Fruit fly (Drosophila melanogaster) whole organism, embryonic: ENCODE measurements around the gene CG12301.

ENCODE experiments used
- Aef1 ChIP-seq: fragments of 200-800 bp; sonication (Bioruptor generic); IDR thresholded peaks from 3 replicates; pipeline ENCODE4 v1.3.6; 2022; ENCODE audit warnings: missing biosample characterization, missing genetic modification characterization
- Antp ChIP-seq: fragments of 200-800 bp; sonication (Bioruptor generic); optimal IDR thresholded peaks from 3 replicates; lab custom pipeline; 2016; ENCODE audit warnings: missing biosample characterization, missing genetic modification characterization
- B-H1 ChIP-seq: fragments of 200-800 bp; sonication (Bioruptor generic); IDR thresholded peaks from 3 replicates; pipeline ENCODE4 v1.3.6; 2022; ENCODE audit warnings: missing biosample characterization, missing genetic modification characterization
- CG10366 ChIP-seq: fragments of 200-800 bp; sonication (Bioruptor generic); IDR thresholded peaks from 2 replicates; pipeline ENCODE4 v1.3.6; 2022; ENCODE audit warnings: missing biosample characterization, missing genetic modification characterization
- CG10462 ChIP-seq: fragments of 200-800 bp; sonication (Bioruptor generic); optimal IDR thresholded peaks from 2 replicates; lab custom pipeline; 2016; ENCODE audit warnings: missing biosample characterization, missing genetic modification characterization
- CG11085 ChIP-seq: fragments of 200-800 bp; sonication (Bioruptor generic); IDR thresholded peaks from 2 replicates; pipeline ENCODE4 v1.3.6; 2022; ENCODE audit warnings: missing biosample characterization, missing genetic modification characterization
- CG11504 ChIP-seq: fragments of 200-800 bp; sonication (Bioruptor generic); optimal IDR thresholded peaks from 3 replicates; lab custom pipeline; 2019; ENCODE audit warnings: missing biosample characterization, mild to moderate bottlenecking, missing genetic modification characterization, moderate library complexity
- CG11560 ChIP-seq: fragments of 200-800 bp; sonication (Bioruptor generic); IDR thresholded peaks from 3 replicates; pipeline ENCODE4 v1.3.6; 2022; ENCODE audit warnings: missing biosample characterization, missing genetic modification characterization
- CG12236 ChIP-seq: fragments of 200-800 bp; sonication (Bioruptor generic); optimal IDR thresholded peaks from 2 replicates; lab custom pipeline; 2016; ENCODE audit warnings: missing biosample characterization, missing genetic modification characterization
- CG12659 ChIP-seq: fragments of 200-800 bp; sonication (Bioruptor generic); optimal IDR thresholded peaks from 3 replicates; lab custom pipeline; 2017; ENCODE audit warnings: mild to moderate bottlenecking, missing biosample characterization, missing genetic modification reagents, missing genetic modification characterization
- CG14667 ChIP-seq: fragments of 200-800 bp; sonication (Bioruptor generic); IDR thresholded peaks from 2 replicates; pipeline ENCODE4 v1.3.6; 2022; ENCODE audit warnings: missing biosample characterization, missing genetic modification characterization
- CG15073 ChIP-seq: fragments of 200-800 bp; sonication (Bioruptor generic); optimal IDR thresholded peaks from 2 replicates; lab custom pipeline; 2016; ENCODE audit warnings: missing biosample characterization, missing genetic modification characterization
- CG16813 ChIP-seq: fragments of 200-800 bp; sonication (Bioruptor generic); IDR thresholded peaks from 3 replicates; pipeline ENCODE4 v1.3.6; 2022; ENCODE audit warnings: missing biosample characterization, missing genetic modification characterization; ENCODE audit not compliant: partially characterized antibody
- CG2199 ChIP-seq: fragments of 200-800 bp; sonication (Bioruptor generic); IDR thresholded peaks from 3 replicates; pipeline ENCODE4 v1.3.6; 2022; ENCODE audit warnings: missing biosample characterization, missing genetic modification characterization
- CG30403 ChIP-seq: fragments of 200-800 bp; sonication (Bioruptor generic); optimal IDR thresholded peaks from 3 replicates; lab custom pipeline; 2016; ENCODE audit warnings: missing biosample characterization, missing genetic modification characterization
- CG3726 ChIP-seq: fragments of 200-800 bp; sonication (Bioruptor generic); IDR thresholded peaks from 3 replicates; pipeline ENCODE4, ENCODE4 v1.3.6; 2022; ENCODE audit warnings: missing biosample characterization, missing genetic modification characterization
- CG5953 ChIP-seq: fragments of 200-800 bp; sonication (Bioruptor generic); IDR thresholded peaks from 2 replicates; pipeline ENCODE4 v1.3.6; 2022; ENCODE audit warnings: missing biosample characterization, missing genetic modification characterization
- CG6683 ChIP-seq: fragments of 200-800 bp; sonication (Bioruptor generic); optimal IDR thresholded peaks from 2 replicates; lab custom pipeline; 2017; ENCODE audit warnings: missing biosample characterization, mild to moderate bottlenecking, missing genetic modification characterization, missing genetic modification reagents
- CG7745 ChIP-seq: fragments of 200-800 bp; sonication (Bioruptor generic); optimal IDR thresholded peaks from 2 replicates; lab custom pipeline; 2018; ENCODE audit warnings: missing biosample characterization, mild to moderate bottlenecking, missing genetic modification characterization, moderate library complexity
- CG7786 ChIP-seq: fragments of 200-800 bp; sonication (Bioruptor generic); optimal IDR thresholded peaks from 2 replicates; lab custom pipeline; 2016; ENCODE audit warnings: missing biosample characterization, missing genetic modification characterization
- CG7839 ChIP-seq: fragments of 200-800 bp; sonication (Bioruptor generic); optimal IDR thresholded peaks from 3 replicates; lab custom pipeline; 2018; ENCODE audit warnings: missing biosample characterization, mild to moderate bottlenecking, missing genetic modification characterization, moderate library complexity
- CG8359 ChIP-seq: fragments of 200-800 bp; sonication (Bioruptor generic); optimal IDR thresholded peaks from 2 replicates; lab custom pipeline; 2017; ENCODE audit warnings: missing biosample characterization, mild to moderate bottlenecking, missing genetic modification characterization, borderline replicate concordance
- CG9609 ChIP-seq: fragments of 200-800 bp; sonication (Bioruptor generic); optimal IDR thresholded peaks from 3 replicates; lab custom pipeline; 2016; ENCODE audit warnings: missing biosample characterization, missing genetic modification characterization
- CG9817 ChIP-seq: fragments of 200-800 bp; sonication (Bioruptor generic); optimal IDR thresholded peaks from 2 replicates; lab custom pipeline; 2018; ENCODE audit warnings: missing biosample characterization, mild to moderate bottlenecking, missing genetic modification characterization, moderate library complexity
- D19B ChIP-seq: fragments of 200-800 bp; sonication (Bioruptor generic); optimal IDR thresholded peaks from 2 replicates; lab custom pipeline; 2017; ENCODE audit warnings: missing biosample characterization, mild to moderate bottlenecking, missing genetic modification characterization
- Deaf1 ChIP-seq: fragments of 200-800 bp; optimal IDR thresholded peaks from 3 replicates; lab custom pipeline; 2019; ENCODE audit warnings: missing biosample characterization, mild to moderate bottlenecking, missing genetic modification characterization, moderate library complexity
- Dfd ChIP-seq, 2 experiments: fragments of >200 bp; optimal IDR thresholded peaks; 2 replicates each; lab custom pipeline; 2017; ENCODE audit warnings: missing biosample characterization in 2 of 2, missing genetic modification characterization in 2 of 2
- Dll ChIP-seq: fragments of 200-800 bp; sonication (Bioruptor generic); IDR thresholded peaks from 4 replicates; pipeline ENCODE4 v1.3.6; 2022; ENCODE audit warnings: missing biosample characterization, missing genetic modification characterization; ENCODE audit not compliant: partially characterized antibody
- Doc2 ChIP-seq: fragments of 200-800 bp; sonication (Bioruptor generic); IDR thresholded peaks from 2 replicates; pipeline ENCODE4 v1.3.6; 2022; ENCODE audit warnings: missing biosample characterization, missing genetic modification characterization
- Drgx ChIP-seq: fragments of 200-800 bp; sonication (Bioruptor generic); IDR thresholded peaks from 2 replicates; pipeline ENCODE4 v1.3.6; 2022; ENCODE audit warnings: missing biosample characterization, missing genetic modification characterization
- Fer3 ChIP-seq: fragments of 200-800 bp; sonication (Bioruptor generic); optimal IDR thresholded peaks from 2 replicates; lab custom pipeline; 2018; ENCODE audit warnings: missing biosample characterization, mild to moderate bottlenecking, missing genetic modification characterization, moderate library complexity
- HLHmδ ChIP-seq: fragments of 200-800 bp; sonication (Bioruptor generic); optimal IDR thresholded peaks from 2 replicates; lab custom pipeline; 2018; ENCODE audit warnings: missing biosample characterization, mild to moderate bottlenecking, missing genetic modification characterization, moderate library complexity
- Oli ChIP-seq: fragments of 200-800 bp; sonication (Bioruptor generic); optimal IDR thresholded peaks from 2 replicates; lab custom pipeline; 2018; ENCODE audit warnings: missing biosample characterization, mild to moderate bottlenecking, missing genetic modification characterization, moderate library complexity
- Ravus ChIP-seq: fragments of 200-800 bp; sonication (Bioruptor generic); IDR thresholded peaks from 2 replicates; pipeline ENCODE4 v1.3.6; 2022; ENCODE audit warnings: missing biosample characterization, missing genetic modification characterization
- Vsx1 ChIP-seq: fragments of 200-800 bp; sonication (Bioruptor generic); optimal IDR thresholded peaks from 2 replicates; lab custom pipeline; 2017; ENCODE audit warnings: missing biosample characterization, mild to moderate bottlenecking, missing genetic modification characterization, missing genetic modification reagents
- al ChIP-seq: fragments of 200-800 bp; sonication (Bioruptor generic); IDR thresholded peaks from 2 replicates; pipeline ENCODE4 v1.3.6; 2022; ENCODE audit warnings: missing biosample characterization, missing genetic modification characterization
- aop ChIP-seq: fragments of 200-800 bp; sonication (Bioruptor generic); IDR thresholded peaks from 2 replicates; pipeline ENCODE4 v1.3.6; 2022; ENCODE audit warnings: missing biosample characterization, missing genetic modification characterization
- chm ChIP-seq: fragments of 200-800 bp; sonication (Bioruptor generic); IDR thresholded peaks from 2 replicates; pipeline ENCODE4 v1.3.6; 2022; ENCODE audit warnings: missing biosample characterization, missing genetic modification characterization
- crp ChIP-seq, 2 experiments: fragments of 200-800 bp; sonication (Bioruptor generic); optimal IDR thresholded peaks; 2 replicates in 1 of 2; 3 replicates in 1 of 2; lab custom pipeline; 2017; ENCODE audit warnings: missing biosample characterization in 2 of 2, missing genetic modification characterization in 2 of 2, mild to moderate bottlenecking in 1 of 2, moderate library complexity in 1 of 2
- en ChIP-seq: fragments of 200-800 bp; sonication (Bioruptor generic); optimal IDR thresholded peaks from 2 replicates; lab custom pipeline; 2016; ENCODE audit warnings: missing biosample characterization, missing genetic modification characterization
- esg ChIP-seq: fragments of 200-800 bp; sonication (Bioruptor generic); conservative IDR thresholded peaks from 2 replicates; pipeline ENCODE4 v1.3.6; 2022; ENCODE audit warnings: missing biosample characterization, missing genetic modification characterization
- fu2 ChIP-seq: fragments of 200-800 bp; sonication (Bioruptor generic); optimal IDR thresholded peaks from 2 replicates; lab custom pipeline; 2016; ENCODE audit warnings: missing biosample characterization, missing genetic modification characterization
- gro ChIP-seq: fragments of 200-800 bp; sonication (Bioruptor generic); optimal IDR thresholded peaks from 2 replicates; lab custom pipeline; 2016; ENCODE audit warnings: missing biosample characterization, missing genetic modification characterization
- peb ChIP-seq: fragments of 200-800 bp; sonication (Bioruptor generic); IDR thresholded peaks from 2 replicates; pipeline ENCODE4 v1.3.6; 2022; ENCODE audit warnings: missing biosample characterization, missing genetic modification characterization
- pfk ChIP-seq: fragments of 200-800 bp; sonication (Bioruptor generic); optimal IDR thresholded peaks from 2 replicates; lab custom pipeline; 2018; ENCODE audit warnings: missing biosample characterization, mild to moderate bottlenecking, missing genetic modification characterization, moderate library complexity
- pho ChIP-seq: fragments of 200-800 bp; sonication (Bioruptor generic); optimal IDR thresholded peaks from 2 replicates; lab custom pipeline; 2016; ENCODE audit warnings: missing biosample characterization, missing genetic modification characterization
- sens-2 ChIP-seq: fragments of 200-800 bp; sonication (Bioruptor generic); IDR thresholded peaks from 2 replicates; pipeline ENCODE4 v1.3.6; 2022; ENCODE audit warnings: missing biosample characterization, missing genetic modification characterization
- tll ChIP-seq, 2 experiments: fragments of 200-800 bp in 1 of 2; fragments of >200 bp in 1 of 2; sonication (Bioruptor generic) in 1 of 2; optimal IDR thresholded peaks; 2 replicates each; lab custom pipeline; 2017 to 2019; ENCODE audit warnings: missing biosample characterization in 2 of 2, missing genetic modification characterization in 2 of 2, mild to moderate bottlenecking in 1 of 2, moderate library complexity in 1 of 2
- ttk ChIP-seq: fragments of 200-800 bp; sonication (Bioruptor generic); IDR thresholded peaks from 2 replicates; pipeline ENCODE4 v2.1.2; 2022; ENCODE audit warnings: missing biosample characterization, missing genetic modification characterization
- tx ChIP-seq: fragments of 200-800 bp; sonication (Bioruptor generic); optimal IDR thresholded peaks from 2 replicates; lab custom pipeline; 2016; ENCODE audit warnings: missing biosample characterization, missing genetic modification characterization
- usp ChIP-seq: fragments of >200 bp; optimal IDR thresholded peaks from 2 replicates; lab custom pipeline; 2017; ENCODE audit warnings: missing biosample characterization, missing genetic modification characterization

CG12301 gene

dm6 chr3L:15580487-15580886 is at the start of gene CG12301, which contains the start of gene mrn:
Gene CG12301 (plus strand): TSS chr3L:15580800.
Gene mrn (minus strand): TSS chr3L:15580537.
- no peak for TF ChIP-seq CG7839 (tag; lab: Kevin White, UChicago)
- 0 out of 2 replicates have a peak, but pooled peaks have one; percentile 48 for TF ChIP-seq chm (GFP tag; lab: Robert Waterston, UW)
- TF ChIP-seq CG7786 (GFP tag; lab: Kevin White, UChicago), result peak; percentile 44
- TF ChIP-seq CG30403 (GFP tag; lab: Kevin White, UChicago), result peak; percentile 87
- TF ChIP-seq CG5953, result 0 out of 2 replicates have a peak, but pooled peaks have one; percentile 31
- TF ChIP-seq Fer3 (tag; lab: Kevin White, UChicago), result peak; percentile 78
- peak; percentile 87 for TF ChIP-seq CG11085 (GFP tag; lab: Robert Waterston, UW)
- TF ChIP-seq CG9609 (GFP tag; lab: Kevin White, UChicago), result peak; percentile 56
- TF ChIP-seq tll (GFP tag; optimal IDR thresholded peaks at IDR 0.05; lab: Kevin White, UChicago), result no peak
- TF ChIP-seq usp (GFP tag; lab: Kevin White, UChicago), result no peak
- peak; percentile 28 for TF ChIP-seq Antp (GFP tag; lab: Kevin White, UChicago)
- no peak for TF ChIP-seq tx (GFP tag; lab: Kevin White, UChicago)
- TF ChIP-seq Vsx1 (GFP tag; lab: Kevin White, UChicago), result no peak
- no peak for TF ChIP-seq Ravus
- peak; percentile 79 for TF ChIP-seq gro (GFP tag; lab: Kevin White, UChicago)
- TF ChIP-seq CG12659, result peak; percentile 84
- peak; percentile 92 for TF ChIP-seq Drgx (GFP tag; lab: Robert Waterston, UW)
- peak; percentile 94 for TF ChIP-seq CG2199
- TF ChIP-seq Dll, result peak; percentile 97
- TF ChIP-seq aop (GFP tag; lab: Robert Waterston, UW), result no peak
- peak; percentile 49 to 89 for TF ChIP-seq crp (GFP tag; optimal IDR thresholded peaks at IDR 0.05; lab: Kevin White, UChicago)
- peak; percentile 77 for TF ChIP-seq pho (GFP tag; lab: Kevin White, UChicago)
- TF ChIP-seq fu2, result peak; percentile 52
- peak; percentile 86 for TF ChIP-seq peb (GFP tag; lab: Robert Waterston, UW)
- no peak for TF ChIP-seq CG11504 (tag; lab: Kevin White, UChicago)
- peak; percentile 71 for TF ChIP-seq esg (GFP tag; lab: Robert Waterston, UW)
- peak; percentile 92 for TF ChIP-seq Aef1
- TF ChIP-seq CG15073 (GFP tag; lab: Kevin White, UChicago), result no peak
- peak; percentile 81 for TF ChIP-seq CG10366 (GFP tag; lab: Robert Waterston, UW)
- TF ChIP-seq en (GFP tag; lab: Kevin White, UChicago), result no peak
- no peak for TF ChIP-seq Oli (tag; lab: Kevin White, UChicago)
- peak; percentile 71 for TF ChIP-seq ttk (GFP tag; lab: Robert Waterston, UW)
- TF ChIP-seq CG12236 (GFP tag; lab: Kevin White, UChicago), result no peak
- TF ChIP-seq CG9817 (tag; lab: Kevin White, UChicago), result peak; percentile 67
- peak; percentile 87 for TF ChIP-seq CG14667 (GFP tag; lab: Robert Waterston, UW)
- no peak for TF ChIP-seq D19B (GFP tag; lab: Kevin White, UChicago)
- peak; percentile 92 for TF ChIP-seq CG16813 (GFP tag; lab: Robert Waterston, UW)
- peak; percentile 94 for TF ChIP-seq al (GFP tag; lab: Robert Waterston, UW)
- no peak for TF ChIP-seq Dfd (GFP tag; optimal IDR thresholded peaks at IDR 0.05; lab: Kevin White, UChicago)
- peak; percentile 96 for TF ChIP-seq B-H1
- peak; percentile 70; the same call in 2 of the 3 replicates for TF ChIP-seq CG11560 (tag; lab: Robert Waterston, UW)
- TF ChIP-seq sens-2 (GFP tag; lab: Robert Waterston, UW), result no peak
- TF ChIP-seq CG3726 (GFP tag; lab: Robert Waterston, UW), result peak; percentile 89
- peak; percentile 85 for TF ChIP-seq Doc2 (GFP tag; lab: Robert Waterston, UW)
- no peak for TF ChIP-seq pfk (GFP tag; lab: Kevin White, UChicago)
- peak; percentile 85 for TF ChIP-seq Deaf1 (tag; lab: Kevin White, UChicago)
- peak; percentile 43 for TF ChIP-seq CG6683
- peak; percentile 34 for TF ChIP-seq CG10462 (GFP tag; lab: Kevin White, UChicago)
- no peak for TF ChIP-seq CG8359 (GFP tag; lab: Kevin White, UChicago)
- no peak for TF ChIP-seq HLHmδ (GFP tag; lab: Kevin White, UChicago)
- no peak for TF ChIP-seq CG7745 (tag; lab: Kevin White, UChicago)
